Fruit fly (Drosophila melanogaster) whole organism, wandering third instar larva: ENCODE data around the gene Sc2.

Experiments
- fru ChIP-seq: fragments of 200-800 bp; sonication (Bioruptor generic); optimal IDR thresholded peaks from 3 replicates; lab custom pipeline; 2016; ENCODE audit warnings: missing biosample characterization, mild to moderate bottlenecking, missing genetic modification characterization
- h ChIP-seq: fragments of 200-800 bp; sonication (Bioruptor generic); optimal IDR thresholded peaks from 3 replicates; lab custom pipeline; 2016; ENCODE audit warnings: missing biosample characterization, mild to moderate bottlenecking, missing genetic modification characterization

DNA sequence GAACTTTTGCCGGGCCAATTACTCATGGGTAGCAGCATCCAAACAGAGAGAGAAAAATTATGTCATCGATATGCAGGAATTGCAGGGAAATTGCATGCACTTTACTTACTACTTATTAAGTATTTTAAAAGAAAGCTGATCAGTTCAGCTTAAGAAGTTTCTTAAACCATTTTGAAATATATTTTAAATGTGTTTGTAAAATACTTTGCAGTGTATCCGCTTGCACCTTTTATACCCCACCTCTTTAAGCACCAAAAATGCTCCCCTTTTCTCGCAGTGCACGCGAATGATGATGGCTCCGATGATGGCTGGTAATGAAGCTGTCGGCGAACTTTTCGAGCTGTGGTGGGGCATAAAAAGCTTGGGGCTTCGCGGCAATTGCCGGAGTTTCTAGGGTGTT is 49.2 kb downstream of the Sc2 start, which contains the start of gene CG14984:
- peak; percentile 84 for TF ChIP-seq fru (GFP tag; lab: Kevin White, UChicago)
- peak; percentile 92 for TF ChIP-seq h (GFP tag; lab: Kevin White, UChicago)
